Fruit fly (Drosophila melanogaster) whole organism: ENCODE data around the gene CG12299.

ENCODE experiments used
- EcR ChIP-seq, 2 experiments: fragments of >200 bp; optimal IDR thresholded peaks; 2 replicates each; lab custom pipeline; 2017; ENCODE audit warnings: missing biosample characterization in 2 of 2, missing genetic modification characterization in 2 of 2, missing genetic modification reagents in 2 of 2
- pan ChIP-seq: fragments of >200 bp; optimal IDR thresholded peaks from 2 replicates; lab custom pipeline; 2017
- psq ChIP-seq: fragments of >200 bp; optimal IDR thresholded peaks from 2 replicates; lab custom pipeline; 2017
- usp ChIP-seq: fragments of >200 bp; optimal IDR thresholded peaks from 2 replicates; lab custom pipeline; 2017; ENCODE audit warnings: missing biosample characterization, missing genetic modification characterization, mixed read lengths

- no peak for TF ChIP-seq usp (GFP tag; lab: Kevin White, UChicago)
- no peak for TF ChIP-seq psq (lab: Kevin White, UChicago)
- TF ChIP-seq EcR (GFP tag; optimal IDR thresholded peaks at IDR 0.05; lab: Kevin White, UChicago) = no peak
- TF ChIP-seq pan = no peak
Observed at dm6 chr2L:10687794-10688185, 49.4 kb upstream of the CG12299 start.
